Fruit fly (Drosophila melanogaster): Measurements from ENCODE around the gene Fife.

DNA sequence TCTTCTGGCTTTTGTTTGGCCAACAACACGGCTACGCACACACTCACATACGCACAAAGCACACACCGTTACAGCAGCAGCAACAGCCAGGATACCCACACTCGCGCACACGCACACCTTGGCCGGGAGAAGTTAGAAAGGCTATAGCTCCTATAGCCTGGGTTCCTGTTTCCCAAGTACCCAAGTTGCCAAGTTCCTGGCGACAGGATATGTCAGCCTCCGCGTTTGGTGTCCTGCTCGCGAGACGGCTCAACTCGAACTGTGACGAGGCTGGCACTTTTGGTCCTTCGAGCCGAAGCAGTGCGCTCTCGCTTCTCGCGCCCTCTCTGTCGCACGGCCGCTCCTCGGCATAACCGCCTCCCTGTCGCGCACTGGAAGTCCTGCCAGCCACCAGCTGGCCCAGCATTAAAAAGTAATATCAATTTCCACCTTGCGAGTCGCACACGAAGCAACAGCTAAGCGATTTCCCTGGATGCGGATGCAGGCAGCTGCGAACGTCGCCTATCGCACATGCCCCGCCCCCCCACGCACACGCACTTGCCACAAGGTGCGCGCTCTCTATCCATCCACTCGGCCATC is at the start of gene Fife:
- TF ChIP-seq psq (optimal IDR thresholded peaks at IDR 0.05) (no peak), insv (optimal IDR thresholded peaks at IDR 0.05) (no peak), h (optimal IDR thresholded peaks at IDR 0.05) (no peak), ttk (optimal IDR thresholded peaks at IDR 0.05) (no peak), Myc (optimal IDR thresholded peaks at IDR 0.05) (no peak)
